Worm (Caenorhabditis elegans) whole organism, L1 larva: ENCODE data around the gene F02C12.1.

Source experiments
- dpl-1 ChIP-seq, 3 experiments: fragments of 150-350 bp in 2 of 3; sonication (generic microtip) in 1 of 3; optimal IDR thresholded peaks; 2 replicates each; lab custom pipeline; 2014 to 2017; ENCODE audit warnings: missing biosample characterization in 3 of 3, missing genetic modification characterization in 3 of 3, missing genetic modification reagents in 3 of 3
- egl-27 ChIP-seq, 2 experiments: fragments of 150-350 bp in 1 of 2; sonication (generic microtip); optimal IDR thresholded peaks; 3 replicates each; lab custom pipeline; 2017 to 2018; ENCODE audit warnings: missing biosample characterization in 2 of 2, missing genetic modification characterization in 2 of 2, missing genetic modification reagents in 2 of 2
- mdl-1 ChIP-seq, 2 experiments: fragments of 150-350 bp; optimal IDR thresholded peaks; 2 replicates each; lab custom pipeline; 2014 to 2017; ENCODE audit warnings: missing biosample characterization in 2 of 2, missing genetic modification characterization in 2 of 2, inconsistent platforms in 1 of 2
- pag-3 ChIP-seq: sonication (generic microtip); optimal IDR thresholded peaks from 2 replicates; lab custom pipeline; 2017; ENCODE audit warnings: missing genetic modification characterization, mild to moderate bottlenecking, missing compliant biosample characterization, antibody characterized with exemption, borderline replicate concordance; ENCODE audit not compliant: insufficient read depth
- snu-23 ChIP-seq: sonication (generic microtip); optimal IDR thresholded peaks from 2 replicates; lab custom pipeline; 2016; ENCODE audit warnings: missing genetic modification characterization, missing compliant biosample characterization

- TF ChIP-seq mdl-1 (tag; optimal IDR thresholded peaks at IDR 0.05; lab: Kevin White, UChicago) = no peak
- no peak for TF ChIP-seq pag-3
- no peak for TF ChIP-seq dpl-1 (GFP tag; optimal IDR thresholded peaks at IDR 0.05; lab: Kevin White, UChicago)
- TF ChIP-seq snu-23 = no peak
- no peak for TF ChIP-seq egl-27 (tag; optimal IDR thresholded peaks at IDR 0.05; lab: Kevin White, UChicago)
Observed at ce11 chrX:13443283-13443682, 41.4 kb downstream of the F02C12.1 start.
